Fruit fly (Drosophila melanogaster) whole organism, embryonic: ENCODE data around the gene CG4382.

Experiments
- ATbp ChIP-seq: fragments of 200-800 bp; sonication (Bioruptor generic); optimal IDR thresholded peaks from 2 replicates; lab custom pipeline; 2017; ENCODE audit warnings: missing biosample characterization, mild to moderate bottlenecking, missing genetic modification characterization, missing genetic modification reagents
- Ada2b ChIP-seq: fragments of 200-800 bp; sonication (Bioruptor generic); IDR thresholded peaks from 2 replicates; pipeline ENCODE4 v1.3.6; 2022; ENCODE audit warnings: missing biosample characterization, missing genetic modification characterization
- Antp ChIP-seq: fragments of 200-800 bp; sonication (Bioruptor generic); optimal IDR thresholded peaks from 3 replicates; lab custom pipeline; 2016; ENCODE audit warnings: missing biosample characterization, missing genetic modification characterization
- Bteb2 ChIP-seq: fragments of 200-800 bp; sonication (Bioruptor generic); optimal IDR thresholded peaks from 2 replicates; lab custom pipeline; 2016; ENCODE audit warnings: missing biosample characterization, missing genetic modification characterization
- CG10565 ChIP-seq: fragments of 200-800 bp; sonication (Bioruptor generic); optimal IDR thresholded peaks from 3 replicates; lab custom pipeline; 2016; ENCODE audit warnings: missing biosample characterization, mild to moderate bottlenecking, missing genetic modification characterization
- CG12155 ChIP-seq: fragments of 200-800 bp; sonication (Bioruptor generic); optimal IDR thresholded peaks from 3 replicates; lab custom pipeline; 2016; ENCODE audit warnings: missing biosample characterization, missing genetic modification characterization
- CG12219 ChIP-seq: fragments of 200-800 bp; sonication (Bioruptor generic); optimal IDR thresholded peaks from 3 replicates; lab custom pipeline; 2018; ENCODE audit warnings: missing biosample characterization, mild to moderate bottlenecking, missing genetic modification characterization
- CG14050 ChIP-seq: fragments of 200-800 bp; sonication (Bioruptor generic); IDR thresholded peaks from 3 replicates; pipeline ENCODE4 v1.3.6; 2022; ENCODE audit warnings: missing biosample characterization, missing genetic modification characterization
- CG17186 ChIP-seq: fragments of 200-800 bp; sonication (Bioruptor generic); optimal IDR thresholded peaks from 3 replicates; lab custom pipeline; 2017; ENCODE audit warnings: missing biosample characterization, missing genetic modification reagents, missing genetic modification characterization
- CG1832 ChIP-seq: fragments of 200-800 bp; sonication (Bioruptor generic); optimal IDR thresholded peaks from 2 replicates; lab custom pipeline; 2017; ENCODE audit warnings: missing biosample characterization, mild to moderate bottlenecking, missing genetic modification characterization, inconsistent platforms
- CG2889 ChIP-seq: fragments of 200-800 bp; sonication (Bioruptor generic); IDR thresholded peaks from 3 replicates; pipeline ENCODE4 v1.3.6; 2022; ENCODE audit warnings: missing biosample characterization, missing genetic modification characterization
- CG32532 ChIP-seq: fragments of 200-800 bp; sonication (Bioruptor generic); IDR thresholded peaks from 2 replicates; pipeline ENCODE4 v1.3.6; 2022; ENCODE audit warnings: missing biosample characterization, missing genetic modification characterization
- CG3281 ChIP-seq: fragments of 200-800 bp; sonication (Bioruptor generic); optimal IDR thresholded peaks from 3 replicates; lab custom pipeline; 2017; ENCODE audit warnings: missing biosample characterization, mild to moderate bottlenecking, missing genetic modification characterization
- CG3838 ChIP-seq: fragments of 200-800 bp; sonication (Bioruptor generic); optimal IDR thresholded peaks from 3 replicates; lab custom pipeline; 2016; ENCODE audit warnings: missing biosample characterization, missing genetic modification characterization
- CG3847 ChIP-seq: fragments of 200-800 bp; sonication (Bioruptor generic); IDR thresholded peaks from 2 replicates; pipeline ENCODE4 v1.3.6; 2022; ENCODE audit warnings: missing biosample characterization, missing genetic modification characterization
- CG42726 ChIP-seq: fragments of 200-800 bp; sonication (Bioruptor generic); IDR thresholded peaks from 2 replicates; pipeline ENCODE4 v1.3.6; 2022; ENCODE audit warnings: missing biosample characterization, missing genetic modification characterization; ENCODE audit not compliant: partially characterized antibody
- Chrac-16 ChIP-seq: fragments of 200-800 bp; sonication (Bioruptor generic); optimal IDR thresholded peaks from 3 replicates; lab custom pipeline; 2016; ENCODE audit warnings: missing biosample characterization, missing genetic modification characterization
- Elba2 ChIP-seq: fragments of 200-800 bp; sonication (Bioruptor generic); optimal IDR thresholded peaks from 3 replicates; lab custom pipeline; 2016; ENCODE audit warnings: missing biosample characterization, missing genetic modification characterization
- Hr39 ChIP-seq: fragments of >200 bp; optimal IDR thresholded peaks from 2 replicates; lab custom pipeline; 2017
- MESR4 ChIP-seq: fragments of 200-800 bp; sonication (Bioruptor generic); optimal IDR thresholded peaks from 2 replicates; lab custom pipeline; 2018; ENCODE audit warnings: missing biosample characterization, mild to moderate bottlenecking, missing genetic modification characterization, moderate library complexity
- Mrtf ChIP-seq: fragments of 200-800 bp; sonication (Bioruptor generic); IDR thresholded peaks from 3 replicates; pipeline ENCODE4 v1.3.6; 2022; ENCODE audit warnings: missing biosample characterization, missing genetic modification characterization
- NC2α ChIP-seq: fragments of 200-800 bp; sonication (Bioruptor generic); optimal IDR thresholded peaks from 2 replicates; lab custom pipeline; 2016; ENCODE audit warnings: missing biosample characterization, missing genetic modification characterization
- NFAT ChIP-seq: fragments of 200-800 bp; sonication (Bioruptor generic); IDR thresholded peaks from 2 replicates; pipeline ENCODE4 v1.3.6; 2022; ENCODE audit warnings: missing biosample characterization, missing genetic modification characterization
- Neu2 ChIP-seq: fragments of 200-800 bp; sonication (Bioruptor generic); optimal IDR thresholded peaks from 3 replicates; lab custom pipeline; 2016; ENCODE audit warnings: missing biosample characterization, missing genetic modification characterization, borderline replicate concordance
- NfI ChIP-seq: fragments of 200-800 bp; sonication (Bioruptor generic); optimal IDR thresholded peaks from 3 replicates; lab custom pipeline; 2018; ENCODE audit warnings: missing biosample characterization, mild to moderate bottlenecking, missing genetic modification characterization, moderate library complexity
- Poxn ChIP-seq: fragments of 200-800 bp; sonication (Bioruptor generic); IDR thresholded peaks from 2 replicates; pipeline ENCODE4 v1.3.6; 2022; ENCODE audit warnings: missing biosample characterization, missing genetic modification characterization
- Ptx1 ChIP-seq: fragments of 200-800 bp; sonication (Bioruptor generic); IDR thresholded peaks from 2 replicates; pipeline ENCODE4 v1.3.6; 2022; ENCODE audit warnings: missing biosample characterization, missing genetic modification characterization
- Stat92E ChIP-seq, 3 experiments: fragments of >200 bp in 2 of 3; fragments of 200-800 bp in 1 of 3; sonication (Bioruptor generic) in 1 of 3; optimal IDR thresholded peaks; 2 replicates each; lab custom pipeline; 2017 to 2019; ENCODE audit warnings: missing biosample characterization in 3 of 3, missing genetic modification characterization in 3 of 3, mild to moderate bottlenecking in 1 of 3, moderate library complexity in 1 of 3
- ap ChIP-seq: fragments of 200-800 bp; sonication (Bioruptor generic); IDR thresholded peaks from 2 replicates; pipeline ENCODE4 v1.3.6; 2022; ENCODE audit warnings: missing biosample characterization, missing genetic modification characterization
- ara ChIP-seq: fragments of 200-800 bp; sonication (Bioruptor generic); IDR thresholded peaks from 2 replicates; pipeline ENCODE4 v1.3.6; 2022; ENCODE audit warnings: missing biosample characterization, missing genetic modification characterization
- cas ChIP-seq: fragments of 200-800 bp; sonication (Bioruptor generic); IDR thresholded peaks from 2 replicates; pipeline ENCODE4 v1.3.6; 2022; ENCODE audit warnings: missing biosample characterization, missing genetic modification characterization
- da ChIP-seq: fragments of 200-800 bp; sonication (Bioruptor generic); optimal IDR thresholded peaks from 2 replicates; lab custom pipeline; 2016; ENCODE audit warnings: missing biosample characterization, missing genetic modification characterization
- danr ChIP-seq: fragments of 200-800 bp; sonication (Bioruptor generic); IDR thresholded peaks from 2 replicates; pipeline ENCODE4 v1.3.6; 2022; ENCODE audit warnings: missing biosample characterization, missing genetic modification characterization
- ems ChIP-seq: fragments of 200-800 bp; sonication (Bioruptor generic); optimal IDR thresholded peaks from 3 replicates; lab custom pipeline; 2016; ENCODE audit warnings: missing biosample characterization, missing genetic modification characterization
- eve ChIP-seq, 2 experiments: fragments of >200 bp; optimal IDR thresholded peaks; 2 replicates each; lab custom pipeline; 2017; ENCODE audit warnings: missing biosample characterization in 2 of 2, missing genetic modification characterization in 2 of 2
- fru ChIP-seq: fragments of >200 bp; optimal IDR thresholded peaks from 2 replicates; lab custom pipeline; 2017
- ftz-f1 ChIP-seq: fragments of 200-800 bp; sonication (Bioruptor generic); optimal IDR thresholded peaks from 2 replicates; lab custom pipeline; 2016; ENCODE audit warnings: missing biosample characterization, missing genetic modification characterization
- gfzf ChIP-seq: fragments of 200-800 bp; sonication (Bioruptor generic); optimal IDR thresholded peaks from 2 replicates; lab custom pipeline; 2016; ENCODE audit warnings: missing biosample characterization, mild to moderate bottlenecking, missing genetic modification characterization, moderate library complexity
- lab ChIP-seq: fragments of 200-800 bp; sonication (Bioruptor generic); optimal IDR thresholded peaks from 3 replicates; lab custom pipeline; 2017; ENCODE audit warnings: missing biosample characterization, missing genetic modification characterization, mild to moderate bottlenecking, moderate library complexity, missing genetic modification reagents
- otp ChIP-seq: fragments of 200-800 bp; sonication (Bioruptor generic); IDR thresholded peaks from 3 replicates; pipeline ENCODE4, ENCODE4 v1.3.6; 2022; ENCODE audit warnings: missing biosample characterization, missing genetic modification characterization
- pb ChIP-seq: fragments of 200-800 bp; sonication (Bioruptor generic); optimal IDR thresholded peaks from 3 replicates; lab custom pipeline; 2016; ENCODE audit warnings: missing biosample characterization, missing genetic modification characterization
- prd ChIP-seq, 3 experiments: fragments of >200 bp in 2 of 3; fragments of 200-800 bp in 1 of 3; sonication (Bioruptor generic) in 1 of 3; optimal IDR thresholded peaks in 2 of 3; IDR thresholded peaks in 1 of 3; 2 replicates in 2 of 3; 3 replicates in 1 of 3; pipeline versions ENCODE4 v1.3.6 to Lab custom; 2017 to 2022; ENCODE audit warnings: missing biosample characterization in 1 of 3, missing genetic modification characterization in 1 of 3
- psq ChIP-seq: fragments of 200-800 bp; sonication (Bioruptor generic); optimal IDR thresholded peaks from 2 replicates; lab custom pipeline; 2017; ENCODE audit warnings: missing biosample characterization, missing genetic modification characterization
- row ChIP-seq: fragments of 200-800 bp; sonication (Bioruptor generic); IDR thresholded peaks from 3 replicates; pipeline ENCODE4 v1.3.6; 2022; ENCODE audit warnings: missing biosample characterization, missing genetic modification characterization
- schlank ChIP-seq: fragments of 200-800 bp; sonication (Bioruptor generic); optimal IDR thresholded peaks from 2 replicates; lab custom pipeline; 2018; ENCODE audit warnings: missing biosample characterization, mild to moderate bottlenecking, missing genetic modification characterization
- sens ChIP-seq: fragments of 200-800 bp; sonication (Bioruptor generic); peaks from one replicate; lab custom pipeline; 2016; ENCODE audit warnings: missing biosample characterization, missing genetic modification characterization
- sens-2 ChIP-seq: fragments of 200-800 bp; sonication (Bioruptor generic); IDR thresholded peaks from 2 replicates; pipeline ENCODE4 v1.3.6; 2022; ENCODE audit warnings: missing biosample characterization, missing genetic modification characterization
- sisA ChIP-seq: fragments of 200-800 bp; sonication (Bioruptor generic); IDR thresholded peaks from 2 replicates; pipeline ENCODE4 v1.3.6; 2022; ENCODE audit warnings: missing biosample characterization, missing genetic modification characterization
- tgo ChIP-seq: fragments of 200-800 bp; sonication (Bioruptor generic); IDR thresholded peaks from 3 replicates; pipeline ENCODE4 v1.3.6; 2022; ENCODE audit warnings: missing biosample characterization, missing genetic modification characterization
- vfl ChIP-seq: fragments of 200-800 bp; sonication (Bioruptor generic); optimal IDR thresholded peaks from 2 replicates; lab custom pipeline; 2016; ENCODE audit warnings: missing biosample characterization, missing genetic modification characterization
- yki ChIP-seq: fragments of >200 bp; optimal IDR thresholded peaks from 3 replicates; lab custom pipeline; 2018
- zfh2 ChIP-seq: fragments of 200-800 bp; sonication (Bioruptor generic); optimal IDR thresholded peaks from 2 replicates; lab custom pipeline; 2016; ENCODE audit warnings: missing biosample characterization, missing genetic modification characterization

The CG4382 gene

DNA sequence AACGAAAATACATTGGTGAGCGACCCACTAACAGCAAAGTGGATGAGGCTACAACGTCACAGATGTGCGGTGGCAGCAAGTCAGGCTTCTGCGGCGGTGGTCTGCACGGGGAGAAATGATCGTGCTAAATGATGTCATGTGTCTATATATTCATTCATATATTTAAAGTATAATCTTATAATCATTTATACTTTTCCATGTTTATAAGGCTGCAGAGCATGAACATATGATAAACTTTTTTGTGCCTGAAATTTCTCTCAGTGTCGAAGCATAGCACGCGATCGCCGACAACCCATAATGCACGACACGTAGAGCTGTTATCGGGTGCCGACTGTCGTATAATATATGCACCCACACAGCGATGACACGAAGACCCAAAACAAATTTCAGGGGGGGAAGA, 2.3 kb downstream of the CG4382 start (continued):
- TF ChIP-seq danr (GFP tag; lab: Robert Waterston, UW), result 0 out of 2 replicates have a peak, but pooled peaks have one; percentile 19
- TF ChIP-seq CG3281 (GFP tag; lab: Kevin White, UChicago), result no peak
- TF ChIP-seq ap (GFP tag; lab: Robert Waterston, UW), result peak; percentile 43
- no peak for TF ChIP-seq Poxn (GFP tag; lab: Robert Waterston, UW)
- no peak for TF ChIP-seq schlank (tag; lab: Kevin White, UChicago)
- TF ChIP-seq psq, result no peak
- TF ChIP-seq CG14050 (GFP tag; lab: Robert Waterston, UW), result peak; percentile 59; the same call in 2 of the 3 replicates
- TF ChIP-seq CG10565 (GFP tag; lab: Kevin White, UChicago), result no peak
- no peak for TF ChIP-seq vfl (GFP tag; lab: Kevin White, UChicago)
- no peak for TF ChIP-seq lab (GFP tag; lab: Kevin White, UChicago)
- peak; percentile 84 for TF ChIP-seq sens-2 (GFP tag; lab: Robert Waterston, UW)
- no peak for TF ChIP-seq CG12155 (GFP tag; lab: Kevin White, UChicago)
- TF ChIP-seq da, result no peak
- TF ChIP-seq Hr39 (lab: Kevin White, UChicago), result no peak
- peak; percentile 36; the same call in 1 of the 2 replicates for TF ChIP-seq Ada2b (GFP tag; lab: Robert Waterston, UW)
- TF ChIP-seq eve (GFP tag; optimal IDR thresholded peaks at IDR 0.05; lab: Kevin White, UChicago), result peak in 1 of 2 experiments; percentile 57
- TF ChIP-seq cas (GFP tag; lab: Robert Waterston, UW), result no peak
- TF ChIP-seq sisA (GFP tag; lab: Robert Waterston, UW), result peak; percentile 80
- no peak for TF ChIP-seq zfh2 (GFP tag; lab: Kevin White, UChicago)
- peak; percentile 66 for TF ChIP-seq Ptx1
- TF ChIP-seq CG2889 (GFP tag; lab: Robert Waterston, UW), result no peak
- peak; percentile 44 for TF ChIP-seq CG12219
- TF ChIP-seq Stat92E (GFP tag; optimal IDR thresholded peaks at IDR 0.05; lab: Kevin White, UChicago), result peak in 1 of 3 experiments; percentile 43
- TF ChIP-seq CG42726 (GFP tag; lab: Robert Waterston, UW), result no peak
- peak; percentile 56 for TF ChIP-seq CG3847 (GFP tag; lab: Robert Waterston, UW)
- no peak for TF ChIP-seq fru (lab: Kevin White, UChicago)
- TF ChIP-seq Neu2 (GFP tag; lab: Kevin White, UChicago), result no peak
- no peak for TF ChIP-seq ftz-f1 (GFP tag; lab: Kevin White, UChicago)
- peak; percentile 88 for TF ChIP-seq otp (GFP tag; lab: Robert Waterston, UW)
- no peak for TF ChIP-seq Elba2
- TF ChIP-seq CG17186, result no peak
- no peak for TF ChIP-seq pb (GFP tag; lab: Kevin White, UChicago)
- peak; percentile 61 for TF ChIP-seq Chrac-16 (GFP tag; lab: Kevin White, UChicago)
- TF ChIP-seq NFAT (GFP tag; lab: Robert Waterston, UW), result no peak
- TF ChIP-seq ATbp, result peak; percentile 53
- TF ChIP-seq ara (GFP tag; lab: Robert Waterston, UW), result peak; percentile 95
- no peak for TF ChIP-seq NfI (GFP tag; lab: Kevin White, UChicago)
- TF ChIP-seq gfzf (GFP tag; lab: Kevin White, UChicago), result no peak
- no peak for TF ChIP-seq Antp
- TF ChIP-seq CG1832 (GFP tag; lab: Kevin White, UChicago), result no peak
- no peak for TF ChIP-seq NC2α (GFP tag; lab: Kevin White, UChicago)
- peak; percentile 92 for TF ChIP-seq sens (GFP tag; lab: Kevin White, UChicago)
- peak; percentile 2 for TF ChIP-seq ems
- no peak for TF ChIP-seq yki (lab: Kevin White, UChicago)
- TF ChIP-seq tgo (GFP tag; lab: Robert Waterston, UW), result peak; percentile 74
- TF ChIP-seq Mrtf (GFP tag; lab: Robert Waterston, UW), result no peak; the same call in 2 of the 3 replicates
- TF ChIP-seq Bteb2 (GFP tag; lab: Kevin White, UChicago), result no peak
- TF ChIP-seq CG32532 (GFP tag; lab: Robert Waterston, UW), result peak; percentile 47; the same call in 1 of the 2 replicates
- TF ChIP-seq prd (optimal IDR thresholded peaks at IDR 0.05; lab: Kevin White, UChicago), result no peak
- TF ChIP-seq prd (GFP tag; IDR thresholded peaks at IDR 0.05; lab: Robert Waterston, UW), result peak; percentile 94
- TF ChIP-seq row (GFP tag; lab: Robert Waterston, UW), result peak; percentile 82
- no peak for TF ChIP-seq CG3838
- TF ChIP-seq MESR4, result no peak
